Fruit fly (Drosophila melanogaster) whole organism, wandering third instar larva: ENCODE measurements around the gene grim.

Source experiments
- Abd-B ChIP-seq: fragments of >200 bp; optimal IDR thresholded peaks from 2 replicates; lab custom pipeline; 2017; ENCODE audit warnings: missing biosample characterization, missing genetic modification characterization
- CG32264 ChIP-seq: fragments of 200-800 bp; sonication (Bioruptor generic); optimal IDR thresholded peaks from 2 replicates; lab custom pipeline; 2016; ENCODE audit warnings: missing biosample characterization, missing genetic modification characterization
- CG9705 ChIP-seq: fragments of 200-800 bp; sonication (Bioruptor generic); optimal IDR thresholded peaks from 2 replicates; lab custom pipeline; 2018; ENCODE audit warnings: missing biosample characterization, mild to moderate bottlenecking, missing genetic modification characterization
- Mio ChIP-seq: sonication (Bioruptor generic); optimal IDR thresholded peaks from 2 replicates; lab custom pipeline; 2016; ENCODE audit warnings: missing biosample characterization, missing genetic modification characterization
- Myc ChIP-seq: fragments of >200 bp; optimal IDR thresholded peaks from 2 replicates; lab custom pipeline; 2017
- OdsH ChIP-seq: fragments of 200-800 bp; sonication (Bioruptor generic); optimal IDR thresholded peaks from 2 replicates; lab custom pipeline; 2016; ENCODE audit warnings: missing biosample characterization, mild to moderate bottlenecking, missing genetic modification characterization
- br ChIP-seq: fragments of 200-800 bp; sonication (Bioruptor generic); optimal IDR thresholded peaks from 2 replicates; lab custom pipeline; 2016; ENCODE audit warnings: missing biosample characterization, missing genetic modification characterization
- jim ChIP-seq: fragments of 175-275, 200-325 bp; sonication (Bioruptor generic); optimal IDR thresholded peaks from 2 replicates; lab custom pipeline; 2016; ENCODE audit warnings: missing biosample characterization, mild to moderate bottlenecking, missing genetic modification characterization
- psq ChIP-seq: fragments of 200-800 bp; sonication (Bioruptor generic); optimal IDR thresholded peaks from 3 replicates; lab custom pipeline; 2017; ENCODE audit warnings: missing biosample characterization, mild to moderate bottlenecking, missing genetic modification characterization, moderate library complexity
- sv ChIP-seq: fragments of 200-800 bp; sonication (Bioruptor generic); optimal IDR thresholded peaks from 3 replicates; lab custom pipeline; 2016; ENCODE audit warnings: missing biosample characterization, missing genetic modification characterization
- usp ChIP-seq: fragments of >200 bp; optimal IDR thresholded peaks from 2 replicates; lab custom pipeline; 2017; ENCODE audit warnings: missing biosample characterization, missing genetic modification characterization

DNA sequence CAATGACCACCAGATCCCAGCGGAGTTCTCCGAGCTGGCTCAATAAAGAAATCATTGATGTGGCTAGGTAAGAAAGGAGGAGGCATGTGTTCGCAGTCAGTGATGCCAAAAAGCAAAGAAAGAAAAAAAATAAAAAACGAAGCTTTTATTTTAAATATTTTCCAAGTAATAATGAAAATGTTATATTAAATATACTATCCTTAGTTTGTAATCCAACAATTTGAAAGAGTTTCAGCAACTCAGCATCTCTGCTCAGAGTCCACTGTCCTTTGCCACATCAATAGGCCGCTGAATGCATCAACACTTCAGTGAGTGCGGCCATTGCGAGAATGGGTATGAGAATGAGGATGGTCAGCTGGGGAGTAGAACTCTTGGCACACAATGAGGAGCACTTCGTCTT, 30.0 kb downstream of the grim start:
- TF ChIP-seq OdsH (GFP tag; lab: Kevin White, UChicago) (no peak), Myc (lab: Kevin White, UChicago) (no peak), Abd-B (no peak), sv (no peak), usp (GFP tag; lab: Kevin White, UChicago) (no peak), jim (GFP tag; lab: Kevin White, UChicago) (no peak), br (GFP tag; lab: Kevin White, UChicago) (no peak), CG32264 (GFP tag; lab: Kevin White, UChicago) (no peak), Mio (GFP tag; lab: Kevin White, UChicago) (no peak), psq (GFP tag; lab: Kevin White, UChicago) (no peak), CG9705 (no peak)
